Worm (Caenorhabditis elegans) whole organism, young adult: ENCODE data around the gene odr-8.

Source experiments
- B0261.1 ChIP-seq: sonication (generic microtip); optimal IDR thresholded peaks from 2 replicates; lab custom pipeline; 2016; ENCODE audit warnings: mild to moderate bottlenecking, missing genetic modification characterization, moderate library complexity, missing compliant biosample characterization
- C06A6.2 ChIP-seq: fragments of 200-800 bp; sonication (Bioruptor generic); conservative IDR thresholded peaks from 2 replicates; pipeline ENCODE4 v1.3.6; 2022; ENCODE audit warnings: missing genetic modification characterization, missing compliant biosample characterization
- D2030.7 ChIP-seq: fragments of 200-800 bp; sonication (Bioruptor generic); IDR thresholded peaks from 2 replicates; pipeline ENCODE4 v1.3.6; 2022; ENCODE audit warnings: missing genetic modification reagents, missing genetic modification characterization, missing compliant biosample characterization
- F22D6.2 ChIP-seq: sonication (generic microtip); optimal IDR thresholded peaks from 2 replicates; lab custom pipeline; 2016; ENCODE audit warnings: mild to moderate bottlenecking, missing genetic modification characterization, missing compliant biosample characterization
- F37B4.10 ChIP-seq: fragments of 200-800 bp; sonication (Bioruptor generic); IDR thresholded peaks from 2 replicates; pipeline ENCODE4 v1.3.6; 2022; ENCODE audit warnings: missing genetic modification characterization, missing compliant biosample characterization
- F52B5.7 ChIP-seq: sonication (generic microtip); optimal IDR thresholded peaks from 2 replicates; lab custom pipeline; 2016; ENCODE audit warnings: mild to moderate bottlenecking, missing genetic modification characterization, missing compliant biosample characterization
- T07F8.4 ChIP-seq: sonication (generic microtip); optimal IDR thresholded peaks from 2 replicates; lab custom pipeline; 2016; ENCODE audit warnings: mild to moderate bottlenecking, missing genetic modification characterization, moderate library complexity, missing compliant biosample characterization
- T26A5.8 ChIP-seq: sonication (generic microtip); optimal IDR thresholded peaks from 2 replicates; lab custom pipeline; 2016; ENCODE audit warnings: missing genetic modification characterization, missing compliant biosample characterization
- Y53F4B.3 ChIP-seq: fragments of 200-800 bp; sonication (Bioruptor generic); IDR thresholded peaks from 2 replicates; pipeline ENCODE4 v1.3.6; 2022; ENCODE audit warnings: missing genetic modification reagents, missing genetic modification characterization, missing compliant biosample characterization
- ZK185.1 ChIP-seq: sonication (generic microtip); optimal IDR thresholded peaks from 2 replicates; lab custom pipeline; 2016; ENCODE audit warnings: mild to moderate bottlenecking, missing genetic modification characterization, missing compliant biosample characterization; ENCODE audit not compliant: poor library complexity, severe bottlenecking
- aptf-3 ChIP-seq: fragments of 200-800 bp; sonication (Bioruptor generic); IDR thresholded peaks from 2 replicates; pipeline ENCODE4 v1.3.6; 2022; ENCODE audit warnings: missing genetic modification characterization, missing compliant biosample characterization
- attf-6 ChIP-seq: fragments of 200-800 bp; sonication (Bioruptor generic); IDR thresholded peaks from 2 replicates; pipeline ENCODE4 v1.3.6; 2022; ENCODE audit warnings: missing genetic modification reagents, missing genetic modification characterization, missing compliant biosample characterization
- bed-1 ChIP-seq: fragments of 200-800 bp; sonication (Bioruptor generic); IDR thresholded peaks from 2 replicates; pipeline ENCODE4 v1.3.6; 2022; ENCODE audit warnings: missing genetic modification reagents, missing genetic modification characterization, missing compliant biosample characterization
- cebp-2 ChIP-seq: fragments of 200-800 bp; sonication (Bioruptor generic); IDR thresholded peaks from 2 replicates; pipeline ENCODE4 v1.3.6; 2022; ENCODE audit warnings: missing genetic modification characterization, missing compliant biosample characterization
- ceh-100 ChIP-seq: fragments of 200-800 bp; sonication (Bioruptor generic); IDR thresholded peaks from 2 replicates; pipeline ENCODE4 v1.3.6; 2022; ENCODE audit warnings: missing genetic modification reagents, missing genetic modification characterization, missing compliant biosample characterization
- ceh-40 ChIP-seq: fragments of 200-800 bp; sonication (Bioruptor generic); IDR thresholded peaks from 2 replicates; pipeline ENCODE4 v1.3.6; 2022; ENCODE audit warnings: missing genetic modification characterization, missing compliant biosample characterization
- ceh-79 ChIP-seq: sonication (generic microtip); optimal IDR thresholded peaks from 2 replicates; lab custom pipeline; 2017; ENCODE audit warnings: mild to moderate bottlenecking, missing genetic modification characterization, missing compliant biosample characterization
- ceh-91 ChIP-seq: fragments of 200-800 bp; sonication (Bioruptor generic); IDR thresholded peaks from 2 replicates; pipeline ENCODE4 v1.3.6; 2022; ENCODE audit warnings: missing genetic modification reagents, missing genetic modification characterization, missing compliant biosample characterization
- dpff-1 ChIP-seq: sonication (generic microtip); optimal IDR thresholded peaks from 2 replicates; lab custom pipeline; 2017; ENCODE audit warnings: mild to moderate bottlenecking, missing genetic modification characterization, missing compliant biosample characterization
- egrh-3 ChIP-seq: fragments of 200-800 bp; sonication (Bioruptor generic); IDR thresholded peaks from 2 replicates; pipeline ENCODE4 v1.3.6; 2022; ENCODE audit warnings: missing genetic modification reagents, missing genetic modification characterization, missing compliant biosample characterization
- gei-17 ChIP-seq: fragments of 200-800 bp; sonication (Bioruptor generic); optimal IDR thresholded peaks from 2 replicates; lab custom pipeline; 2018; ENCODE audit warnings: mild to moderate bottlenecking, missing genetic modification characterization, missing compliant biosample characterization
- him-1 ChIP-seq: sonication (generic microtip); optimal IDR thresholded peaks from 2 replicates; lab custom pipeline; 2016; ENCODE audit warnings: missing genotype, missing genetic modification reagents, missing genetic modification characterization, missing compliant biosample characterization
- hlh-26 ChIP-seq: fragments of 200-800 bp; sonication (Bioruptor generic); conservative IDR thresholded peaks from 2 replicates; pipeline ENCODE4 v1.3.6; 2022; ENCODE audit warnings: missing genetic modification reagents, missing genetic modification characterization, missing compliant biosample characterization
- let-526 ChIP-seq: fragments of 200-800 bp; sonication (Bioruptor generic); IDR thresholded peaks from 2 replicates; pipeline ENCODE4 v1.3.6; 2022; ENCODE audit warnings: missing genetic modification reagents, missing genetic modification characterization, missing compliant biosample characterization
- lsy-27 ChIP-seq: sonication (generic microtip); optimal IDR thresholded peaks from 2 replicates; lab custom pipeline; 2017; ENCODE audit warnings: missing genetic modification characterization, mild to moderate bottlenecking, missing compliant biosample characterization, antibody characterized with exemption, missing genotype, borderline replicate concordance; ENCODE audit not compliant: insufficient read depth
- mel-28 ChIP-seq: sonication (generic microtip); optimal IDR thresholded peaks from 2 replicates; lab custom pipeline; 2016; ENCODE audit warnings: borderline replicate concordance, mild to moderate bottlenecking, missing genetic modification characterization, missing compliant biosample characterization
- mes-4 ChIP-seq: sonication (generic microtip); optimal IDR thresholded peaks from 2 replicates; lab custom pipeline; 2016; ENCODE audit warnings: missing genotype, missing genetic modification characterization, missing compliant biosample characterization
- mxl-1 ChIP-seq: sonication (generic microtip); optimal IDR thresholded peaks from 2 replicates; lab custom pipeline; 2016; ENCODE audit warnings: missing genetic modification characterization, missing compliant biosample characterization
- nfyb-1 ChIP-seq: fragments of 200-800 bp; sonication (Bioruptor generic); IDR thresholded peaks from 2 replicates; pipeline ENCODE4 v1.3.6; 2022; ENCODE audit warnings: missing genetic modification reagents, missing genetic modification characterization, missing compliant biosample characterization
- nhr-27 ChIP-seq: fragments of 200-800 bp; sonication (Bioruptor generic); optimal IDR thresholded peaks from 2 replicates; lab custom pipeline; 2018; ENCODE audit warnings: mild to moderate bottlenecking, missing genetic modification characterization, moderate library complexity, missing compliant biosample characterization
- rpc-1 ChIP-seq, 2 experiments: fragments of 150-350 bp in 1 of 2; sonication (generic microtip) in 1 of 2; optimal IDR thresholded peaks; 2 replicates each; lab custom pipeline; 2014 to 2018; ENCODE audit warnings: missing biosample characterization in 1 of 2, missing genetic modification characterization in 1 of 2, missing genetic modification reagents in 1 of 2, missing genotype in 1 of 2
- sea-2 ChIP-seq: fragments of 200-800 bp; sonication (Bioruptor generic); IDR thresholded peaks from 2 replicates; pipeline ENCODE4 v1.3.6; 2022; ENCODE audit warnings: missing genetic modification characterization, missing compliant biosample characterization
- snpc-1.1 ChIP-seq: sonication (generic microtip); optimal IDR thresholded peaks from 2 replicates; lab custom pipeline; 2017; ENCODE audit warnings: missing genetic modification characterization, mild to moderate bottlenecking, missing compliant biosample characterization, antibody characterized with exemption, moderate library complexity, missing genotype, missing genetic modification reagents; ENCODE audit not compliant: insufficient read depth
- snpc-1.3 ChIP-seq: sonication (generic microtip); optimal IDR thresholded peaks from 2 replicates; lab custom pipeline; 2017; ENCODE audit warnings: missing genetic modification characterization, mild to moderate bottlenecking, missing compliant biosample characterization, antibody characterized with exemption, moderate library complexity, missing genotype, missing genetic modification reagents; ENCODE audit not compliant: insufficient read depth
- snpc-4 ChIP-seq, 5 experiments: fragments of 150-350 bp in 1 of 5; sonication (generic microtip) in 4 of 5; optimal IDR thresholded peaks; 2 replicates each; lab custom pipeline; 2014 to 2018; ENCODE audit warnings: missing genetic modification characterization in 5 of 5, missing biosample characterization in 3 of 5, antibody characterized with exemption in 2 of 5, mild to moderate bottlenecking in 2 of 5, missing compliant biosample characterization in 2 of 5, missing genotype in 2 of 5, moderate library complexity in 2 of 5, missing genetic modification reagents in 1 of 5
- tbp1 ChIP-seq: fragments of 200-800 bp; sonication (Bioruptor generic); optimal IDR thresholded peaks from 2 replicates; lab custom pipeline; 2018; ENCODE audit warnings: mild to moderate bottlenecking, missing genetic modification characterization, missing compliant biosample characterization
- tlf-1 ChIP-seq: fragments of 200-800 bp; sonication (Bioruptor generic); optimal IDR thresholded peaks from 2 replicates; lab custom pipeline; 2018; ENCODE audit warnings: mild to moderate bottlenecking, missing genetic modification characterization, missing compliant biosample characterization
- unc-130 ChIP-seq: sonication (generic microtip); optimal IDR thresholded peaks from 2 replicates; lab custom pipeline; 2016; ENCODE audit warnings: missing genetic modification reagents, missing genetic modification characterization, missing compliant biosample characterization
- zfh-2 ChIP-seq: fragments of 200-800 bp; sonication (Bioruptor generic); conservative IDR thresholded peaks from 2 replicates; pipeline ENCODE4 v1.3.6; 2022; ENCODE audit warnings: missing genetic modification reagents, missing genetic modification characterization, missing compliant biosample characterization
- ztf-18 ChIP-seq: sonication (generic microtip); optimal IDR thresholded peaks from 2 replicates; lab custom pipeline; 2016; ENCODE audit warnings: missing genotype, mild to moderate bottlenecking, missing genetic modification characterization, missing compliant biosample characterization
- ztf-22 ChIP-seq: fragments of 200-800 bp; sonication (Bioruptor generic); optimal IDR thresholded peaks from 2 replicates; lab custom pipeline; 2018; ENCODE audit warnings: mild to moderate bottlenecking, missing genetic modification characterization, moderate library complexity, missing compliant biosample characterization
- ztf-28 ChIP-seq: fragments of 200-800 bp; sonication (Bioruptor generic); IDR thresholded peaks from 2 replicates; pipeline ENCODE4 v1.3.6; 2022; ENCODE audit warnings: missing genetic modification reagents, missing genetic modification characterization, missing compliant biosample characterization
- ztf-3 ChIP-seq: fragments of 200-800 bp; sonication (Bioruptor generic); optimal IDR thresholded peaks from 2 replicates; lab custom pipeline; 2018; ENCODE audit warnings: mild to moderate bottlenecking, missing genetic modification characterization, missing compliant biosample characterization
- ztf-6 ChIP-seq: fragments of 200-800 bp; sonication (Bioruptor generic); IDR thresholded peaks from 2 replicates; pipeline ENCODE4 v1.3.6; 2022; ENCODE audit warnings: missing genetic modification reagents, missing genetic modification characterization, missing compliant biosample characterization

Gene odr-8

DNA sequence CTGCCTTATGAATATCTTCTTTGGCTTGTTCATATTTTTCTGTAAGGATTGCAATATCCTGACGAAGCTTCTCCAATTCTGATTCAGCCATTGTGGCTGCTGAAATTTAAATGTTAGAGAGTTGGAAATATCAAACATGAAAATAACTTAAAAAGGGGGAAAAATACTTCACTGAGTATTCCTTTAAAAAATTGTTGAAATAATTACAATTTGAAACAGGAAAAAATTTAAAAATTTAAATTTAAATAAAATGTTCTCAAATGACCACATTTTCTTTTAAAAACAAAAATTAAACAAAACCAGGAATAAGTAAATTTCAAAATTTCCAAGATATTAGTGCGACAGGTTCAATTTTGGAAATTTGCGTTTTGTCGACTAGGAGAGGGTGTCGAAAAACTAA, 10.3 kb downstream of the odr-8 start, which contains the start of gene bicd-1 (continued):
- TF ChIP-seq mxl-1 (no peak), C06A6.2 (GFP tag; lab: Robert Waterston, UW) (no peak), let-526 (GFP tag; lab: Robert Waterston, UW) (no peak)

ce11 chrIV:6565605-6566004, 16.9 kb downstream of the odr-8 start:
- TF ChIP-seq hlh-26 (GFP tag; lab: Robert Waterston, UW) (no peak), mxl-1 (no peak), ceh-79 (no peak), ztf-22 (GFP tag; lab: Kevin White, UChicago) (no peak), snpc-1.3 (tag; lab: Kevin White, UChicago) (no peak), T26A5.8 (tag; lab: Kevin White, UChicago) (no peak), ceh-91 (GFP tag; lab: Robert Waterston, UW) (no peak), nfyb-1 (GFP tag; lab: Robert Waterston, UW) (no peak), F52B5.7 (tag; lab: Kevin White, UChicago) (no peak), F37B4.10 (GFP tag; lab: Robert Waterston, UW) (no peak), zfh-2 (GFP tag; lab: Robert Waterston, UW) (no peak), F22D6.2 (tag; lab: Kevin White, UChicago) (no peak), snpc-4 (GFP tag; optimal IDR thresholded peaks at IDR 0.05; lab: Kevin White, UChicago) (peak; percentile 47), snpc-4 (tag; optimal IDR thresholded peaks at IDR 0.05; lab: Kevin White, UChicago) (peak; percentile 3 to 76 (median 66)), snpc-1.1 (peak; percentile 82), sea-2 (GFP tag; lab: Robert Waterston, UW) (no peak)

DNA sequence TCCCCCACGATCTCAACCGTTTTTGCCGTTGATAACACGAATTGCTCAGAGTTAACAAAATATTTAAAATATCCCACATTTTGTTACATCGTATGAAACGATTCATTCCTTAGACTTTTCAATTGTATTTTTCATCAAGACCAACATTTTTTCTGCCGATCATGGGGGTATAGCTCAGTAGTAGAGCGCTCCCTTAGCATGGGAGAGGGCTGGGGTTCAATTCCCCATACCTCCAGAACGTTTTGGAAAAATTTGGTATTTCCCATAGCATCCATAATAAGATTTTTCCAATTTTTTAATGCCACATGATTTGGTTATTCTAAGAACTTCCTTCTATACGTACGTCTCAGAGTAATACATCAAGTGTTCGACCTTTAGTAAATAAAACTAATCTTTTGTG, 20.5 kb downstream of the odr-8 start:
- TF ChIP-seq lsy-27 (tag; lab: Kevin White, UChicago), result no peak
- no peak for TF ChIP-seq attf-6 (GFP tag; lab: Robert Waterston, UW)
- no peak for TF ChIP-seq gei-17
- peak; percentile 73 for TF ChIP-seq tbp1
- TF ChIP-seq snpc-4 (GFP tag; optimal IDR thresholded peaks at IDR 0.05; lab: Kevin White, UChicago), result no peak
- TF ChIP-seq snpc-4 (tag; optimal IDR thresholded peaks at IDR 0.05; lab: Kevin White, UChicago), result peak in 1 of 4 experiments; percentile 71
- TF ChIP-seq nhr-27 (tag; lab: Kevin White, UChicago), result no peak
- TF ChIP-seq ZK185.1 (tag; lab: Kevin White, UChicago), result no peak
- no peak for TF ChIP-seq Y53F4B.3 (GFP tag; lab: Robert Waterston, UW)
- no peak for TF ChIP-seq unc-130
- no peak for TF ChIP-seq ztf-18
- no peak for TF ChIP-seq ceh-100
- TF ChIP-seq tlf-1 (GFP tag; lab: Kevin White, UChicago), result no peak
- TF ChIP-seq bed-1, result no peak
- TF ChIP-seq him-1 (tag; lab: Kevin White, UChicago), result peak; percentile 32
- TF ChIP-seq F22D6.2 (tag; lab: Kevin White, UChicago), result no peak
- peak; percentile 39 for TF ChIP-seq B0261.1 (tag; lab: Kevin White, UChicago)
- no peak for TF ChIP-seq ceh-40 (GFP tag; lab: Robert Waterston, UW)
- peak; percentile 33 for TF ChIP-seq rpc-1 (optimal IDR thresholded peaks at IDR 0.05; lab: Kevin White, UChicago)
- TF ChIP-seq rpc-1 (tag; optimal IDR thresholded peaks at IDR 0.05; lab: Kevin White, UChicago), result peak; percentile 76

DNA sequence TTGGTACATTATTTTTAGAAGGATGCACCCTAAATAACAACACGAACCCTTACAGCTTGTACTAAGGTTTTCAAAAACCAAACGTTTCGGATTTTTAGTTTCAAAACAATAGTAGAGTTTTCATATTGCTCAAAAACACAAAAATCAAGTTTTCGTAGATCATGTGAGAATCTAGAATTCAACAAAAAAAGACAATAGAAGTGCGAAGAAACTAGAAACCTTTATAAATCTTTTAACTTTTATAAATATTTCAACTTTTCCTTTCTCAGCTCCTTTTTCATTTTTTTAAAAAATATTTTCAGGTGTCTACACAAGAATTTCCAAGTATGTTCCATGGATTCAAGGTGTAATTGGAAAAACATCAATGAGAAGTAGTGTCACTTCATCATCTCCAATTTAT, 22.1 kb downstream of the odr-8 start, which contains the start of gene best-9:
TSS of gene best-9 (plus strand) at position 301 of the 400 bp plus-strand sequence.
- TF ChIP-seq mes-4 (tag; lab: Kevin White, UChicago), result no peak
- no peak for TF ChIP-seq snpc-1.1
- no peak for TF ChIP-seq dpff-1 (tag; lab: Kevin White, UChicago)
- no peak for TF ChIP-seq B0261.1 (tag; lab: Kevin White, UChicago)
- TF ChIP-seq T07F8.4, result no peak
- no peak for TF ChIP-seq aptf-3
- no peak for TF ChIP-seq mel-28 (tag; lab: Kevin White, UChicago)
- TF ChIP-seq ztf-3 (GFP tag; lab: Kevin White, UChicago), result no peak
- no peak for TF ChIP-seq cebp-2 (GFP tag; lab: Robert Waterston, UW)
- no peak for TF ChIP-seq egrh-3 (GFP tag; lab: Robert Waterston, UW)
- TF ChIP-seq Y53F4B.3 (GFP tag; lab: Robert Waterston, UW), result no peak
- TF ChIP-seq ztf-28 (GFP tag; lab: Robert Waterston, UW), result no peak
- no peak for TF ChIP-seq ztf-6 (GFP tag; lab: Robert Waterston, UW)
- TF ChIP-seq D2030.7, result no peak
- no peak for TF ChIP-seq zfh-2 (GFP tag; lab: Robert Waterston, UW)
- TF ChIP-seq tbp1, result no peak
